Worm (Caenorhabditis elegans): ENCODE results near the gene C09G4.4.

C09G4.4 gene

DNA sequence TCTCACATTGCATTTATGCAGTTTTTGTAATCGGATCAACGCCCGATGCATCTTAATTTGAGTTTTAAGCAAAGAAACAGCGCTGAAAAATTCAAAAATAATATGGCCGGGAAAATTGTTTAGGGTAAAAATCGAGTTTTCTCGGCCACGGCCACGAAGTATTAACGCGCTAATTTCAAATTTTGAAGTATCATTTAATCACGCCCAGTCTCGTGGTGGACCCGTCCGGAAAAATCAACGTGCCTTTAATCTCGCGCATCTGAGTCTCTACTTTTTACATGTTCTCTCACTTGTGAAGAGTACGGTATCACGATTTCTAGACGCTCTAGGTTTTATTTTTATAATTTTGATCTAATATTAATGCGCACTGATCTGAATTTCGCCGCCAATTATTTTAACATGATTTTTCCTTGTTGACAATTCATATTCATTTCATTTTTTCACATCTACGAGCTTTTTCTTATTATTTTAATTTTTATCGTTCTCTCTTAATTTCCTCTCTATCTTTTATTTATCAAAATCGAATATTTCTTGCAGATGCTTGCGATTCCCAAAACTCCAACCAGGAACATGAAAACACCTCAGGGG is 13.9 kb upstream of the C09G4.4 start, which contains the start of the genes acdh-13 and mesp-1 (continued):
- 0 out of 2 replicates have a peak, but pooled peaks have one; percentile 44 for TF ChIP-seq ztf-25 (GFP tag; IDR thresholded peaks at IDR 0.05)
- TF ChIP-seq lsl-1 (GFP tag; optimal IDR thresholded peaks at IDR 0.05): peak; percentile 90
- TF ChIP-seq aptf-2 (GFP tag; conservative IDR thresholded peaks at IDR 0.05): peak; percentile 45; the same call in 1 of the 2 replicates
- TF ChIP-seq ama-1 (optimal IDR thresholded peaks at IDR 0.05): no peak
- TF ChIP-seq ama-1 (GFP tag; optimal IDR thresholded peaks at IDR 0.05): no peak
- TF ChIP-seq snpc-1.3 (tag; optimal IDR thresholded peaks at IDR 0.05; ENCODE audit: insufficient read depth): peak; percentile 81
- TF ChIP-seq hsf-1 (GFP tag; IDR thresholded peaks at IDR 0.05): peak; percentile 86
- peak; percentile 9 to 63 (median 40) for TF ChIP-seq lin-35 (GFP tag; optimal IDR thresholded peaks at IDR 0.05)
- no peak for TF ChIP-seq B0035.1 (tag; optimal IDR thresholded peaks at IDR 0.05)
- TF ChIP-seq rcor-1 (GFP tag; IDR thresholded peaks at IDR 0.05): peak; percentile 76
- TF ChIP-seq nfya-1 (tag; optimal IDR thresholded peaks at IDR 0.05; ENCODE audit: borderline replicate concordance, insufficient read depth): no peak
- peak; percentile 28 for TF ChIP-seq him-1 (tag; optimal IDR thresholded peaks at IDR 0.05)
- TF ChIP-seq lir-1 (GFP tag; conservative IDR thresholded peaks at IDR 0.05): peak; percentile 57; the same call in 1 of the 2 replicates
- peak; percentile 42 for TF ChIP-seq snpc-4 (GFP tag; optimal IDR thresholded peaks at IDR 0.05)
- TF ChIP-seq snpc-4 (tag; optimal IDR thresholded peaks at IDR 0.05): peak; percentile 9 to 48 (median 26)
- TF ChIP-seq nfyb-1 (GFP tag; IDR thresholded peaks at IDR 0.05): peak; percentile 56; the same call in 1 of the 2 replicates
- TF ChIP-seq tlf-1 (GFP tag; optimal IDR thresholded peaks at IDR 0.05): peak; percentile 86
- 0 out of 2 replicates have a peak, but pooled peaks have one; percentile 38 for TF ChIP-seq attf-3 (GFP tag; conservative IDR thresholded peaks at IDR 0.05)

DNA sequence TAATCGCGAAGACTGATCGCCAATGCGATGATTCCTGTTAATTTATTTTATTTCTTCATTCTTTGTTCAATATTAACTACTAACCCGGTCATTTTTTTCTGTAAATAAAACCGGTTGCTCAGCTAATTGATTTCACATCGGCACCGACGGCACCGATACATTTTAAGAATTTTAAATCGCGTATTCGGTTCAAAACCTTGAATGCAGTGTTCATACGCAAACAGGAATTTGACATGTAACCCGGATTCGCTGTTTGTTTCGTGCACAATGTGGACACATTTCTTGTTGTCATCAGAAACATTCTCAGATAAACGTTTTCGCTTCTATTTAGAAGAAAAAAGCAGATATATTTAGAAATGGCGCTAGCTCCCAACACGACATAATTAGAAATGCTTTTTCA is 12.8 kb upstream of the C09G4.4 start:
- TF ChIP-seq egrh-3 (GFP tag; IDR thresholded peaks at IDR 0.05) (no peak), C17E4.6 (GFP tag; IDR thresholded peaks at IDR 0.05) (0 out of 2 replicates have a peak, but pooled peaks have one; percentile 62), Y79H2A.3 (GFP tag; conservative IDR thresholded peaks at IDR 0.05) (peak; percentile 78; the same call in 1 of the 2 replicates), gei-17 (GFP tag; optimal IDR thresholded peaks at IDR 0.05) (no peak), B0336.3 (GFP tag; IDR thresholded peaks at IDR 0.05) (peak; percentile 44; the same call in 1 of the 2 replicates), zfh-2 (GFP tag; conservative IDR thresholded peaks at IDR 0.05) (no peak), attf-3 (GFP tag; conservative IDR thresholded peaks at IDR 0.05) (no peak), nfya-1 (tag; optimal IDR thresholded peaks at IDR 0.05; ENCODE audit: borderline replicate concordance, insufficient read depth) (no peak), F33H1.4 (GFP tag; IDR thresholded peaks at IDR 0.05) (peak; percentile 41), D2030.7 (GFP tag; IDR thresholded peaks at IDR 0.05) (peak; percentile 75), rcor-1 (GFP tag; IDR thresholded peaks at IDR 0.05) (peak; percentile 74), hmg-1.2 (GFP tag; IDR thresholded peaks at IDR 0.05) (peak; percentile 45), madf-6 (GFP tag; IDR thresholded peaks at IDR 0.05) (peak; percentile 68), B0019.2 (GFP tag; conservative IDR thresholded peaks at IDR 0.05) (0 out of 2 replicates have a peak, but pooled peaks have one; percentile 24), ceh-58 (GFP tag; IDR thresholded peaks at IDR 0.05) (0 out of 2 replicates have a peak, but pooled peaks have one; percentile 27), die-1 (tag; optimal IDR thresholded peaks at IDR 0.05) (peak; percentile 19), attf-6 (GFP tag; IDR thresholded peaks at IDR 0.05) (peak; percentile 64), madf-8 (GFP tag; conservative IDR thresholded peaks at IDR 0.05) (peak; percentile 55), sdz-38 (tag; optimal IDR thresholded peaks at IDR 0.05) (no peak), F52B5.7 (tag; optimal IDR thresholded peaks at IDR 0.05) (no peak), Y95B8A.8 (GFP tag; IDR thresholded peaks at IDR 0.05) (peak; percentile 80; the same call in 1 of the 2 replicates), chd-7 (tag; optimal IDR thresholded peaks at IDR 0.05) (no peak), pha-4 (tag; optimal IDR thresholded peaks at IDR 0.05) (no peak), cebp-1 (GFP tag; IDR thresholded peaks at IDR 0.05) (no peak), cebp-1 (tag; optimal IDR thresholded peaks at IDR 0.05) (peak; percentile 13), rpc-1 (optimal IDR thresholded peaks at IDR 0.05) (no peak), rpc-1 (tag; optimal IDR thresholded peaks at IDR 0.05) (no peak), madf-3 (GFP tag; IDR thresholded peaks at IDR 0.05) (0 out of 2 replicates have a peak, but pooled peaks have one; percentile 58), F49E8.2 (tag; optimal IDR thresholded peaks at IDR 0.05; ENCODE audit: insufficient read depth) (peak; percentile 55), lin-54 (GFP tag; optimal IDR thresholded peaks at IDR 0.05) (peak; percentile 17), ceh-91 (GFP tag; IDR thresholded peaks at IDR 0.05) (peak; percentile 45; the same call in 1 of the 2 replicates)
